Fruit fly (Drosophila melanogaster): Measurements from ENCODE around the gene snRNP-U1-C.

Gene snRNP-U1-C

DNA sequence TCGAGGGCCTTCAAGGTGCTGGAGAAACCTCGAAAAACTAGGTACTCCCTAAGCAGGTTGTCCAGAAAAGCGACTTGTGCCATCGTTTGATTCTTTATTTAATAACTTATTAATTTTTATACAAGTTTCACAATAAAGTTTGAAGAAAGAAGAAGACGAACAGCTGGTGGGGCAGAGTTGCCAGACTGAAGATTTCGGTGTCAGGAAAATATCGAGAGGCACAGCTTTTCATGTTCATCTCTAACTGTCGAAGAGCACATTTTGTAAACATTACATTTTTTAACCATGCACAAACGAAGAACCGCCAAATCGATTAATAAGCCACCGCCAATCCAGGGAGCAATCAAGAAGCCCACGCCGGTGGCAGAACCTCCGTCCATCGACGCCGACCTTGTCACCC, 40.4 kb upstream of the snRNP-U1-C start, which contains the start of the genes CG6005 and CG14286 (continued):
- TF ChIP-seq exex (tag; optimal IDR thresholded peaks at IDR 0.05), result no peak
- TF ChIP-seq CG11093 (GFP tag; IDR thresholded peaks at IDR 0.05), result no peak
- TF ChIP-seq Taf1 (GFP tag; IDR thresholded peaks at IDR 0.05), result no peak
- TF ChIP-seq Opbp (GFP tag; IDR thresholded peaks at IDR 0.05; ENCODE audit: partially characterized antibody), result peak; percentile 74; the same call in 2 of the 3 replicates
- peak; percentile 98 for TF ChIP-seq CG17385 (GFP tag; optimal IDR thresholded peaks at IDR 0.05)
- peak; percentile 67 for TF ChIP-seq CG13424 (tag; optimal IDR thresholded peaks at IDR 0.05)
- no peak for TF ChIP-seq CG10274 (GFP tag; optimal IDR thresholded peaks at IDR 0.05)
- TF ChIP-seq CG11504 (tag; optimal IDR thresholded peaks at IDR 0.05), result peak; percentile 46
- TF ChIP-seq CG4730 (GFP tag; IDR thresholded peaks at IDR 0.05), result peak; percentile 48; the same call in 1 of the 2 replicates
- no peak for TF ChIP-seq CG12071 (GFP tag; optimal IDR thresholded peaks at IDR 0.05)
- peak; percentile 12 for TF ChIP-seq CG9727 (GFP tag; optimal IDR thresholded peaks at IDR 0.05)
- TF ChIP-seq z (GFP tag; IDR thresholded peaks at IDR 0.05), result no peak
- TF ChIP-seq CG16863 (GFP tag; optimal IDR thresholded peaks at IDR 0.05), result peak; percentile 31
- TF ChIP-seq CG8765 (GFP tag; IDR thresholded peaks at IDR 0.05), result no peak
- peak; percentile 33 for TF ChIP-seq trem (tag; optimal IDR thresholded peaks at IDR 0.05)
- TF ChIP-seq YL-1 (GFP tag; optimal IDR thresholded peaks at IDR 0.05), result peak; percentile 80
- TF ChIP-seq MESR4 (GFP tag; optimal IDR thresholded peaks at IDR 0.05), result peak; percentile 78
- TF ChIP-seq CG15696 (tag; optimal IDR thresholded peaks at IDR 0.05), result no peak
- peak; percentile 19 for TF ChIP-seq slp2 (GFP tag; optimal IDR thresholded peaks at IDR 0.05)
- no peak for TF ChIP-seq gt (GFP tag; IDR thresholded peaks at IDR 0.05)
- TF ChIP-seq Mrtf (GFP tag; IDR thresholded peaks at IDR 0.05), result peak; percentile 62; the same call in 1 of the 3 replicates
- TF ChIP-seq hth (optimal IDR thresholded peaks at IDR 0.05), result no peak
- peak; percentile 61 for TF ChIP-seq Rx (GFP tag; IDR thresholded peaks at IDR 0.05)
- TF ChIP-seq Myb (GFP tag; optimal IDR thresholded peaks at IDR 0.05), result peak; percentile 46
- peak; percentile 59; the same call in 1 of the 2 replicates for TF ChIP-seq CG31224 (GFP tag; IDR thresholded peaks at IDR 0.05)
- peak; percentile 77 for TF ChIP-seq Dll (GFP tag; IDR thresholded peaks at IDR 0.05; ENCODE audit: partially characterized antibody)
- peak; percentile 59 for TF ChIP-seq CG14860 (GFP tag; IDR thresholded peaks at IDR 0.05; ENCODE audit: partially characterized antibody)
- TF ChIP-seq CG8388 (GFP tag; optimal IDR thresholded peaks at IDR 0.05), result no peak
- peak; percentile 69 for TF ChIP-seq mam (GFP tag; optimal IDR thresholded peaks at IDR 0.05)
- TF ChIP-seq Gug (GFP tag; IDR thresholded peaks at IDR 0.05), result peak; percentile 84; the same call in 3 of the 4 replicates
- TF ChIP-seq insv (GFP tag; optimal IDR thresholded peaks at IDR 0.05), result no peak
- peak; percentile 55 for TF ChIP-seq pum (GFP tag; optimal IDR thresholded peaks at IDR 0.05)
- peak; percentile 94 for TF ChIP-seq slbo (GFP tag; IDR thresholded peaks at IDR 0.05)
- no peak for TF ChIP-seq CG10431 (GFP tag; optimal IDR thresholded peaks at IDR 0.05)
- TF ChIP-seq otp (GFP tag; IDR thresholded peaks at IDR 0.05), result peak; percentile 69
- TF ChIP-seq CG2678 (tag; optimal IDR thresholded peaks at IDR 0.05), result peak; percentile 36
- 0 out of 2 replicates have a peak, but pooled peaks have one; percentile 6 for TF ChIP-seq ap (GFP tag; IDR thresholded peaks at IDR 0.05)
- no peak for TF ChIP-seq lab (GFP tag; optimal IDR thresholded peaks at IDR 0.05)
- TF ChIP-seq Hmx (GFP tag; optimal IDR thresholded peaks at IDR 0.05), result no peak
- peak; percentile 29 for TF ChIP-seq CG8924 (tag; optimal IDR thresholded peaks at IDR 0.05)
- no peak for TF ChIP-seq repo (GFP tag; optimal IDR thresholded peaks at IDR 0.05)
- TF ChIP-seq CG5245 (GFP tag; optimal IDR thresholded peaks at IDR 0.05), result peak; percentile 35
- TF ChIP-seq bbx (GFP tag; IDR thresholded peaks at IDR 0.05; ENCODE audit: partially characterized antibody), result peak; percentile 80
- no peak for TF ChIP-seq sim (GFP tag; IDR thresholded peaks at IDR 0.05)
- TF ChIP-seq CG8944 (GFP tag; optimal IDR thresholded peaks at IDR 0.05), result no peak
- TF ChIP-seq CG8281 (tag; optimal IDR thresholded peaks at IDR 0.05), result no peak
- TF ChIP-seq CG8089 (GFP tag; optimal IDR thresholded peaks at IDR 0.05), result peak; percentile 52
- peak; percentile 67 for TF ChIP-seq CG9215 (GFP tag; IDR thresholded peaks at IDR 0.05)
- TF ChIP-seq Eip74EF (GFP tag; optimal IDR thresholded peaks at IDR 0.05), result no peak
- no peak for TF ChIP-seq CG5953 (GFP tag; IDR thresholded peaks at IDR 0.05)
- peak; percentile 48 for TF ChIP-seq her (GFP tag; optimal IDR thresholded peaks at IDR 0.05)

Measured in whole organism, embryonic.